Fruit fly (Drosophila melanogaster) whole organism, pupa: Measurements from ENCODE around the gene PH4alphaSG1.
A peak's percentile ranks its signal among the peaks of the same experiment; 100 is the strongest.

Experiments
- CG10348 ChIP-seq: fragments of 200-800 bp; sonication (Bioruptor generic); IDR thresholded peaks from 2 replicates; pipeline ENCODE4 v1.3.6; 2022; ENCODE audit warnings: missing biosample characterization, missing genetic modification characterization
- CG12605 ChIP-seq: fragments of 200-800 bp; sonication (Bioruptor generic); IDR thresholded peaks from 2 replicates; pipeline ENCODE4 v1.3.6; 2022; ENCODE audit warnings: missing biosample characterization, missing genetic modification characterization
- CG13204 ChIP-seq: fragments of 200-800 bp; sonication (Bioruptor generic); optimal IDR thresholded peaks from 2 replicates; lab custom pipeline; 2018; ENCODE audit warnings: missing biosample characterization, mild to moderate bottlenecking, missing genetic modification characterization, moderate library complexity
- CG14655 ChIP-seq: fragments of 200-800 bp; sonication (Bioruptor generic); optimal IDR thresholded peaks from 3 replicates; lab custom pipeline; 2017; ENCODE audit warnings: mild to moderate bottlenecking, missing biosample characterization, missing genetic modification reagents, missing genetic modification characterization
- CG15710 ChIP-seq: fragments of 200-800 bp; sonication (Bioruptor generic); optimal IDR thresholded peaks from 2 replicates; lab custom pipeline; 2018; ENCODE audit warnings: missing biosample characterization, mild to moderate bottlenecking, missing genetic modification characterization, moderate library complexity
- CG17806 ChIP-seq: fragments of 200-800 bp; sonication (Bioruptor generic); optimal IDR thresholded peaks from 2 replicates; lab custom pipeline; 2018; ENCODE audit warnings: missing biosample characterization, mild to moderate bottlenecking, missing genetic modification characterization, moderate library complexity
- CG32121 ChIP-seq: fragments of 200-800 bp; sonication (Bioruptor generic); IDR thresholded peaks from 2 replicates; pipeline ENCODE4 v1.3.6; 2022; ENCODE audit warnings: missing biosample characterization, missing genetic modification characterization
- CG34367 ChIP-seq: fragments of 200-800 bp; sonication (Bioruptor generic); optimal IDR thresholded peaks from 2 replicates; lab custom pipeline; 2018; ENCODE audit warnings: missing biosample characterization, mild to moderate bottlenecking, missing genetic modification characterization
- CG4496 ChIP-seq: fragments of 200-800 bp; sonication (Bioruptor generic); IDR thresholded peaks from 3 replicates; pipeline ENCODE4 v1.3.6; 2022; ENCODE audit warnings: missing biosample characterization, missing genetic modification characterization
- CG8159 ChIP-seq: fragments of 200-800 bp; sonication (Bioruptor generic); optimal IDR thresholded peaks from 3 replicates; lab custom pipeline; 2018; ENCODE audit warnings: missing biosample characterization, mild to moderate bottlenecking, missing genetic modification characterization, moderate library complexity
- CG8301 ChIP-seq: fragments of 200-800 bp; sonication (Bioruptor generic); optimal IDR thresholded peaks from 2 replicates; lab custom pipeline; 2018; ENCODE audit warnings: missing biosample characterization, mild to moderate bottlenecking, missing genetic modification characterization
- CG9948 ChIP-seq: fragments of 200-800 bp; sonication (Bioruptor generic); optimal IDR thresholded peaks from 2 replicates; lab custom pipeline; 2018; ENCODE audit warnings: missing biosample characterization, mild to moderate bottlenecking, missing genetic modification characterization, moderate library complexity
- D1 ChIP-seq: fragments of 200-800 bp; sonication (Bioruptor generic); optimal IDR thresholded peaks from 2 replicates; lab custom pipeline; 2018; ENCODE audit warnings: missing biosample characterization, mild to moderate bottlenecking, missing genetic modification characterization, moderate library complexity
- EcR ChIP-seq: fragments of 200-800 bp; sonication (Bioruptor generic); optimal IDR thresholded peaks from 3 replicates; lab custom pipeline; 2019; ENCODE audit warnings: missing biosample characterization, missing genetic modification characterization, mild to moderate bottlenecking, moderate library complexity, missing genetic modification reagents
- Ets98B ChIP-seq: fragments of 200-800 bp; sonication (Bioruptor generic); IDR thresholded peaks from 2 replicates; pipeline ENCODE4 v1.3.6; 2022; ENCODE audit warnings: missing biosample characterization, missing genetic modification characterization
- Pif1A ChIP-seq: fragments of 200-800 bp; sonication (Bioruptor generic); optimal IDR thresholded peaks from 3 replicates; lab custom pipeline; 2016; ENCODE audit warnings: missing biosample characterization, missing genetic modification characterization
- Pif1B ChIP-seq: fragments of 200-800 bp; sonication (Bioruptor generic); optimal IDR thresholded peaks from 3 replicates; lab custom pipeline; 2016; ENCODE audit warnings: missing biosample characterization, missing genetic modification characterization
- Snoo ChIP-seq: fragments of 200-800 bp; sonication (Bioruptor generic); optimal IDR thresholded peaks from 3 replicates; lab custom pipeline; 2017; ENCODE audit warnings: missing biosample characterization, mild to moderate bottlenecking, missing genetic modification characterization, inconsistent platforms
- fd96Ca ChIP-seq: fragments of 200-800 bp; sonication (Bioruptor generic); IDR thresholded peaks from 3 replicates; pipeline ENCODE4 v1.3.6; 2022; ENCODE audit warnings: missing biosample characterization, missing genetic modification characterization
- gl ChIP-seq: fragments of 200-800 bp; sonication (Bioruptor generic); optimal IDR thresholded peaks from 2 replicates; lab custom pipeline; 2018; ENCODE audit warnings: missing biosample characterization, mild to moderate bottlenecking, missing genetic modification characterization
- rn ChIP-seq: fragments of 200-800 bp; sonication (Bioruptor generic); IDR thresholded peaks from 2 replicates; pipeline ENCODE4 v1.3.6; 2022; ENCODE audit warnings: missing biosample characterization, missing genetic modification characterization

The PH4alphaSG1 gene

DNA sequence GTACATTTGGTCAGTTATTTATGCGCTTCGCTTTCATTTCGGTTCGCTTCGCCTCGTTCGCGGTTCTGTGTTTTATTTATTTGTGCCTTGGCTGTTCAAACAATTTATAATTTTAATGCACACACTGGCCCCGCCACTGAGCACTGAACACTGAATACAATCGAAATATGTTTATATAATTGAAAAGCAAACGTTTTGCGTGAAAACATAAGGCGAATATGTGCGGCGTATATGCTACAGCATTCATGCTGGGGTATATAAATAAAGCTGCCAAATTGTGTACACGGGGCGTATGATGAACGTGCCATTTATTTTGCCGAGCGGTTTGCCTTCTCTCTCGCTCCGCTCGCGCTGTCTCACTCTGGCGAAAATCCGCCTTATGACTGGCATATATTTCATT is 31.5 kb upstream of the PH4alphaSG1 start:
- TF ChIP-seq Snoo (tag; lab: Kevin White, UChicago) = no peak
- TF ChIP-seq CG14655 = no peak
- no peak for TF ChIP-seq fd96Ca (GFP tag; lab: Robert Waterston, UW)
- TF ChIP-seq EcR = no peak
- TF ChIP-seq CG15710 = no peak
- no peak for TF ChIP-seq Pif1A
- TF ChIP-seq CG17806 (tag; lab: Kevin White, UChicago) = no peak
- TF ChIP-seq Ets98B (GFP tag; lab: Robert Waterston, UW) = no peak
- TF ChIP-seq Pif1B (GFP tag; lab: Kevin White, UChicago) = no peak

DNA sequence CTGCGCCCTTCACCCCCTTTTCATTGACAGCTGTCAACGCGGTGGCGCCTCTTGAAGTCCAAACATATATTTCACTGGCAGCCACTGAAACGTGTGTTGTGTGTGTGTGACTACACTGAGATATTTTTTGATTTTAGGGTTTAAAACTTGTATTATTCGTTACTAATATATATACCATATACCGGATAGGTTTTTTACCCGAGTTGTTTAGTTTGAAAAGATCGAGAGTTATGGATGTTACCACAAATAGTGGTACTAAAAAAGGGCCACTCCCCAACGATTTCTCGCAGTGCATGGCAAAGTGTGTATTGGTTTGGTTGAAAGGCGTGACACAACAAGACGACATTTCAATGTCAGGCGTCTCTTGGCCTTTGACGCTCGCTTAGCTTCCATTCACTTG is 31.0 kb upstream of the PH4alphaSG1 start:
- TF ChIP-seq CG10348 (GFP tag; lab: Robert Waterston, UW) (no peak), CG8301 (tag; lab: Kevin White, UChicago) (no peak), fd96Ca (GFP tag; lab: Robert Waterston, UW) (no peak), CG9948 (tag; lab: Kevin White, UChicago) (no peak), D1 (tag; lab: Kevin White, UChicago) (no peak), CG12605 (GFP tag; lab: Robert Waterston, UW) (no peak), CG32121 (GFP tag; lab: Robert Waterston, UW) (no peak)

DNA sequence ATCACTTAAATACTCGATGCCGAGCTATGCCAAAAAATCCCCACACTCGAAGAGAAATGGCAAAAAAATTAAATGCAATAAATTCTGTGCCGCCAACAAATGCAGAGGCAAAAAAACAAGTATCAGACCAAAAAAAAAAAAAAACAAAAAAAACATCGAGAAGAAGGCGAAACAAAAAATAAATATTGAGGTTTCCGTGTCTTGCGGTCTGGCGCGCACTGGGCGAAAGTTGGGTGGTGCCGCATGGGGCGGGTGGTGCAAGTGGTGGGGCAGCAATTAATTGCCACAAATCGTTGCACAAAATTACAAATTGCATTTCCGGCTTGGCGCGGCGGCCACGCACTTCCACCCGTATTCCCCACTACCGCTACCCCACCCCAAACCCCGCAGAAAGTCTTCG is 29.0 kb upstream of the PH4alphaSG1 start:
- no peak for TF ChIP-seq CG4496 (GFP tag; lab: Robert Waterston, UW)
- peak; percentile 46; the same call in 1 of the 2 replicates for TF ChIP-seq rn (GFP tag; lab: Robert Waterston, UW)
- TF ChIP-seq CG15710 = no peak
- no peak for TF ChIP-seq CG14655
- TF ChIP-seq CG10348 (GFP tag; lab: Robert Waterston, UW) = no peak
- TF ChIP-seq Snoo (tag; lab: Kevin White, UChicago) = no peak
- no peak for TF ChIP-seq EcR
- no peak for TF ChIP-seq CG34367
- no peak for TF ChIP-seq Pif1A
- TF ChIP-seq fd96Ca (GFP tag; lab: Robert Waterston, UW) = no peak
- TF ChIP-seq CG8159 (tag; lab: Kevin White, UChicago) = no peak
- TF ChIP-seq CG32121 (GFP tag; lab: Robert Waterston, UW) = peak; percentile 66
- TF ChIP-seq CG12605 (GFP tag; lab: Robert Waterston, UW) = no peak
- no peak for TF ChIP-seq Pif1B (GFP tag; lab: Kevin White, UChicago)
- no peak for TF ChIP-seq gl (tag; lab: Kevin White, UChicago)
- TF ChIP-seq CG17806 (tag; lab: Kevin White, UChicago) = no peak
- no peak for TF ChIP-seq CG9948 (tag; lab: Kevin White, UChicago)

DNA sequence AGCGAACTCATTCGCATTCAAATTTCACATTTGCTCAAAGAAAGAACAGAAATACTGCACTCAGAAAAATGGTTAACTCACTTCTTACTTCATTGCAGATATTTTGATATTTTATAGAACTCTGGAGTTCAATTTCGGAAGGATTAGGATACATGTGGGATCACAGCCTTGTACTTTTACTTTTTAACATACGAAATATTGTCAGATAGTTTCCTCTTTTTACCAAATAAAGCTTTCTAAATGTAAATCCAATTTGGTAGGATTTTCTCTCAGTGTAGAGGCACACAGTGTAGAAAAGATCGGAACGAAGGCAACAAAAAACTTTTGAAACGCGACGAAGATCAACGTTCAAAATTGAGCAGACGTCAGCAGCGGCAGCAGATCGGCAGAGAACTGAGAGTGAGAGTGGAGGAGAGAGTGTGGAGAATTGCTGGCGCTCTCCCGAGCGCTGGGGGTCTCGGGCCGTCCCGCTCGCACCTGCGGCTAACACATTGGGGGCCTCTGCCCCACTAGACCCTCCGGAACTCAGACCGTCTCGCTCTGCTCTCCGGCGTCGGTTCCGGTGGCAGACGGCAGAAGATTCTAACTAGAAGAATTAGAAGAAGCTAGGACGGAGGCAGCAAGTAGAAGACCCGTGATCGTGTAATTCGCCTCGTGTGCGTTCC is 26.7 kb upstream of the PH4alphaSG1 start, which contains the start of gene tmod:
TSS of gene tmod (plus strand) at position 619 of the 665 bp plus-strand sequence.
- no peak for TF ChIP-seq rn (GFP tag; lab: Robert Waterston, UW)
- peak; percentile 50; the same call in 1 of the 3 replicates for TF ChIP-seq CG4496 (GFP tag; lab: Robert Waterston, UW)
- TF ChIP-seq CG17806 (tag; lab: Kevin White, UChicago) = peak; percentile 43
- TF ChIP-seq Pif1B (GFP tag; lab: Kevin White, UChicago) = no peak
- no peak for TF ChIP-seq EcR
- peak; percentile 82 for TF ChIP-seq CG8301 (tag; lab: Kevin White, UChicago)
- 0 out of 2 replicates have a peak, but pooled peaks have one; percentile 18 for TF ChIP-seq CG10348 (GFP tag; lab: Robert Waterston, UW)
- peak; percentile 32 for TF ChIP-seq CG15710
- TF ChIP-seq Ets98B (GFP tag; lab: Robert Waterston, UW) = peak; percentile 47; the same call in 1 of the 2 replicates
- TF ChIP-seq gl (tag; lab: Kevin White, UChicago) = no peak
- TF ChIP-seq Snoo (tag; lab: Kevin White, UChicago) = no peak
- TF ChIP-seq D1 (tag; lab: Kevin White, UChicago) = no peak
- peak; percentile 85 for TF ChIP-seq CG14655
- peak; percentile 49 for TF ChIP-seq Pif1A
- TF ChIP-seq CG13204 (GFP tag; lab: Kevin White, UChicago) = no peak
- no peak for TF ChIP-seq CG12605 (GFP tag; lab: Robert Waterston, UW)
- TF ChIP-seq fd96Ca (GFP tag; lab: Robert Waterston, UW) = peak; percentile 61; the same call in 2 of the 3 replicates
- no peak for TF ChIP-seq CG32121 (GFP tag; lab: Robert Waterston, UW)
- TF ChIP-seq CG8159 (tag; lab: Kevin White, UChicago) = peak; percentile 38
- TF ChIP-seq CG34367 = no peak
- peak; percentile 49 for TF ChIP-seq CG9948 (tag; lab: Kevin White, UChicago)
- TF ChIP-seq, all 21 proteins: peak for 11

DNA sequence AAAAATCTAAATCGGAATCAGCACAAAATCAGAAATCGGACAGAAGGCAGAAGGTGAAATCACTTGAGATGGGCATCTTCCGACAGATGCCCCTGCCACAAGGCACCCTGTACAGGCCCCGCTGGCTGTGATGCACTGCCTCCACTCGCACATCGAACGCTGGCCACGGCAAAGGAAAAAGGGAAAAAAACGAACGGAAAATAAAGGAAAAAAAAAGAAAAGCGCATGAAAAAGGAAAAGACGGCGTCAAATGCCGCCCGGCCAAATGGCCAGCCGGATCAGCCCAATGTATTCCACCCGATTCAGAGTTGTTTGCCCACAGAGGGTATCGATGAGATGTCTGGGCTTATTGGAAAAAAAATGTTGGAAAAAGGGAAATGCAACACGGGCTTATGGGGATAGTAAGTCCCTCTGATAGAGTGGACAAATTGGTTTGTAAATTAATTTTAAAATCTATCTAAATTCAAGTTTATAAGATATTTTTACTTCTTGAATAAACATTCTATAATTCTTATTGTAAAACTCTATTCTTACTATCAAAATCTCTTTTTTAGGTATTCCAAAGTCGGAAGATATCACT is 25.8 kb upstream of the PH4alphaSG1 start:
- no peak for TF ChIP-seq CG15710
- no peak; the same call in 1 of the 2 replicates for TF ChIP-seq CG32121 (GFP tag; lab: Robert Waterston, UW)
- peak; percentile 73; the same call in 2 of the 3 replicates for TF ChIP-seq fd96Ca (GFP tag; lab: Robert Waterston, UW)
- TF ChIP-seq EcR = no peak
- TF ChIP-seq CG9948 (tag; lab: Kevin White, UChicago) = no peak
- TF ChIP-seq CG14655 = peak; percentile 59
- no peak for TF ChIP-seq CG10348 (GFP tag; lab: Robert Waterston, UW)
- peak; percentile 64 for TF ChIP-seq CG4496 (GFP tag; lab: Robert Waterston, UW)
- TF ChIP-seq CG17806 (tag; lab: Kevin White, UChicago) = no peak
- no peak for TF ChIP-seq D1 (tag; lab: Kevin White, UChicago)
- no peak for TF ChIP-seq CG34367
- TF ChIP-seq rn (GFP tag; lab: Robert Waterston, UW) = no peak
- TF ChIP-seq Snoo (tag; lab: Kevin White, UChicago) = no peak
- peak; percentile 56; the same call in 1 of the 2 replicates for TF ChIP-seq CG12605 (GFP tag; lab: Robert Waterston, UW)
- peak; percentile 53 for TF ChIP-seq CG8301 (tag; lab: Kevin White, UChicago)
- TF ChIP-seq CG8159 (tag; lab: Kevin White, UChicago) = no peak
- peak; percentile 3 for TF ChIP-seq Pif1A
- TF ChIP-seq Ets98B (GFP tag; lab: Robert Waterston, UW) = peak; percentile 52; the same call in 1 of the 2 replicates
- no peak for TF ChIP-seq Pif1B (GFP tag; lab: Kevin White, UChicago)
- no peak for TF ChIP-seq CG13204 (GFP tag; lab: Kevin White, UChicago)
- TF ChIP-seq gl (tag; lab: Kevin White, UChicago) = no peak
